Worm (Caenorhabditis elegans): Measurements from ENCODE around the gene C14C6.3.

DNA sequence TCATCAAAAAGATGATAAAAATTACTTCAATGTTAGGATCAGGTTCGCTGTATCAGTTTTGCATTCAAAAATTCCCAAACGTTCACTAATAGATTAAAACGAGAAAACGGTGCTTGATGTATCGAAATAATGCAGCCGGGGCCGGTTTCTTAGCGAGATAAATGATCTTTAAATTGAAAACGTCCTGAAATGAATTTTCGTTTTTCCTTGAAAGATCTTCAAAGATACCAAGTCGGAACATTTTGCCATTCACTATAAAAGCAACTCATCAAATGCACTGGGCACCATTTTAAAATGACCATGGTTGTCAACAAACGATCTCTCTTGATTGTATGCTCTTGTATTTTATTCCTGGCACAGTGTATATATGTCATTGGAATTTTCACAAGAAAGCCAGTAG lies 32.8 kb downstream of the C14C6.3 start, which contains the start of gene K06H6.5:
- TF ChIP-seq ama-1 (optimal IDR thresholded peaks at IDR 0.05): no peak
- no peak for TF ChIP-seq tra-4 (tag; optimal IDR thresholded peaks at IDR 0.05)
- no peak for TF ChIP-seq ceh-13 (GFP tag; optimal IDR thresholded peaks at IDR 0.05)
- no peak for TF ChIP-seq sea-1 (GFP tag; conservative IDR thresholded peaks at IDR 0.05)
- no peak for TF ChIP-seq hnd-1 (tag; optimal IDR thresholded peaks at IDR 0.05)
- no peak for TF ChIP-seq hmg-4 (GFP tag; optimal IDR thresholded peaks at IDR 0.05)
- TF ChIP-seq tbx-37 (GFP tag; conservative IDR thresholded peaks at IDR 0.05): no peak

Measured in whole organism, early embryonic.